Fruit fly (Drosophila melanogaster): ENCODE data around the gene CG15747.

CG15747 gene

dm6 chrX:13376520-13376919 is 38.4 kb downstream of the CG15747 start (continued):
- TF ChIP-seq CG7786 (GFP tag; optimal IDR thresholded peaks at IDR 0.05) (peak; percentile 19), lilli (GFP tag; optimal IDR thresholded peaks at IDR 0.05) (peak; percentile 49), jigr1 (GFP tag; IDR thresholded peaks at IDR 0.05) (no peak)

- no peak for TF ChIP-seq sima (GFP tag; optimal IDR thresholded peaks at IDR 0.05)
- TF ChIP-seq gcm2 (GFP tag; optimal IDR thresholded peaks at IDR 0.05) = peak; percentile 34
- TF ChIP-seq CG11456 (GFP tag; IDR thresholded peaks at IDR 0.05) = peak; percentile 68; the same call in 2 of the 3 replicates
- 0 out of 2 replicates have a peak, but pooled peaks have one; percentile 20 for TF ChIP-seq CG43689 (GFP tag; IDR thresholded peaks at IDR 0.05)
- TF ChIP-seq CG14965 (GFP tag; optimal IDR thresholded peaks at IDR 0.05; ENCODE audit: borderline replicate concordance) = no peak
- peak; percentile 48 for TF ChIP-seq CG13894 (tag; optimal IDR thresholded peaks at IDR 0.05)
- TF ChIP-seq sens-2 (GFP tag; IDR thresholded peaks at IDR 0.05) = no peak
- no peak for TF ChIP-seq pita (GFP tag; optimal IDR thresholded peaks at IDR 0.05)
- TF ChIP-seq ttk (GFP tag; IDR thresholded peaks at IDR 0.05) = 0 out of 2 replicates have a peak, but pooled peaks have one; percentile 16
- peak; percentile 53; the same call in 1 of the 2 replicates for TF ChIP-seq CG42726 (GFP tag; IDR thresholded peaks at IDR 0.05; ENCODE audit: partially characterized antibody)
- peak; percentile 77 for TF ChIP-seq CG9932 (GFP tag; IDR thresholded peaks at IDR 0.05)
- no peak for TF ChIP-seq CG8478 (optimal IDR thresholded peaks at IDR 0.05)
- TF ChIP-seq CG6272 (GFP tag; IDR thresholded peaks at IDR 0.05) = no peak
- TF ChIP-seq CG16813 (GFP tag; IDR thresholded peaks at IDR 0.05; ENCODE audit: partially characterized antibody) = no peak
- peak; percentile 12 for TF ChIP-seq CG8089 (GFP tag; optimal IDR thresholded peaks at IDR 0.05)
- TF ChIP-seq Bteb2 (GFP tag; optimal IDR thresholded peaks at IDR 0.05) = peak; percentile 29
- no peak for TF ChIP-seq ato (GFP tag; IDR thresholded peaks at IDR 0.05; ENCODE audit: partially characterized antibody)
- TF ChIP-seq nerfin-2 (GFP tag; IDR thresholded peaks at IDR 0.05; ENCODE audit: partially characterized antibody) = no peak
- no peak for TF ChIP-seq CG7963 (GFP tag; IDR thresholded peaks at IDR 0.05; ENCODE audit: partially characterized antibody)
- peak; percentile 40 for TF ChIP-seq HHEX (GFP tag; optimal IDR thresholded peaks at IDR 0.05)
- TF ChIP-seq bcd (GFP tag; optimal IDR thresholded peaks at IDR 0.05) = peak; percentile 0
- TF ChIP-seq vnd (GFP tag; IDR thresholded peaks at IDR 0.05; ENCODE audit: partially characterized antibody) = no peak
- TF ChIP-seq CG31365 (tag; optimal IDR thresholded peaks at IDR 0.05) = no peak
- no peak for TF ChIP-seq CG7745 (tag; optimal IDR thresholded peaks at IDR 0.05)
- TF ChIP-seq Mes4 (GFP tag; optimal IDR thresholded peaks at IDR 0.05) = no peak
- peak; percentile 18 for TF ChIP-seq CG34376 (GFP tag; optimal IDR thresholded peaks at IDR 0.05)
- TF ChIP-seq CG34422 (GFP tag; IDR thresholded peaks at IDR 0.05) = peak; percentile 91
- no peak for TF ChIP-seq CG12104 (GFP tag; optimal IDR thresholded peaks at IDR 0.05)
- no peak for TF ChIP-seq seq (GFP tag; IDR thresholded peaks at IDR 0.05)
- TF ChIP-seq CG8281 (tag; optimal IDR thresholded peaks at IDR 0.05) = no peak
- no peak for TF ChIP-seq Sox100B (GFP tag; optimal IDR thresholded peaks at IDR 0.05)
- no peak for TF ChIP-seq dmrt11E (tag; optimal IDR thresholded peaks at IDR 0.05)
- peak; percentile 24 for TF ChIP-seq CG17568 (GFP tag; optimal IDR thresholded peaks at IDR 0.05)
- peak; percentile 66 for TF ChIP-seq Drgx (GFP tag; IDR thresholded peaks at IDR 0.05)
- TF ChIP-seq CG4360 (GFP tag; IDR thresholded peaks at IDR 0.05) = no peak
- TF ChIP-seq Hsf (GFP tag; optimal IDR thresholded peaks at IDR 0.05) = peak; percentile 57
- TF ChIP-seq CHES-1-like (GFP tag; optimal IDR thresholded peaks at IDR 0.05) = peak; percentile 56
- no peak for TF ChIP-seq bowl (GFP tag; IDR thresholded peaks at IDR 0.05)
- TF ChIP-seq Doc3 (GFP tag; IDR thresholded peaks at IDR 0.05; ENCODE audit: partially characterized antibody) = no peak
- TF ChIP-seq prd (optimal IDR thresholded peaks at IDR 0.05) = no peak
- TF ChIP-seq prd (GFP tag; IDR thresholded peaks at IDR 0.05) = peak; percentile 65
- TF ChIP-seq CTCF (GFP tag; optimal IDR thresholded peaks at IDR 0.05) = no peak
- peak; percentile 55 for TF ChIP-seq ERR (GFP tag; optimal IDR thresholded peaks at IDR 0.05)
- TF ChIP-seq CG2889 (GFP tag; IDR thresholded peaks at IDR 0.05) = no peak
- peak; percentile 19 for TF ChIP-seq CG13424 (tag; optimal IDR thresholded peaks at IDR 0.05)
- peak; percentile 19 for TF ChIP-seq slou (GFP tag; optimal IDR thresholded peaks at IDR 0.05)
- TF ChIP-seq Hr3 (GFP tag; optimal IDR thresholded peaks at IDR 0.05) = peak; percentile 27
- TF ChIP-seq jing (GFP tag; optimal IDR thresholded peaks at IDR 0.05) = no peak
These were observed 45.7 kb downstream of the CG15747 start for dm6 chrX:13383770-13384169.
